Fruit fly (Drosophila melanogaster): ENCODE data around the gene CG32241.

dm6 chr3L:4417543-4417942 lies 48.9 kb downstream of the CG32241 start:
- no peak for TF ChIP-seq OdsH (GFP tag; optimal IDR thresholded peaks at IDR 0.05)
- TF ChIP-seq Hr83 (GFP tag; optimal IDR thresholded peaks at IDR 0.05; ENCODE audit: poor library complexity, severe bottlenecking) = no peak
- no peak for TF ChIP-seq Jra (GFP tag; optimal IDR thresholded peaks at IDR 0.05)
- TF ChIP-seq tai (GFP tag; optimal IDR thresholded peaks at IDR 0.05) = no peak
- TF ChIP-seq Dif (GFP tag; optimal IDR thresholded peaks at IDR 0.05; ENCODE audit: partially characterized antibody) = no peak
- TF ChIP-seq fru (GFP tag; optimal IDR thresholded peaks at IDR 0.05) = no peak
- no peak for TF ChIP-seq rgr (GFP tag; optimal IDR thresholded peaks at IDR 0.05)
- no peak for TF ChIP-seq h (GFP tag; optimal IDR thresholded peaks at IDR 0.05)
- TF ChIP-seq pan (optimal IDR thresholded peaks at IDR 0.05) = no peak
- TF ChIP-seq CG9705 (GFP tag; optimal IDR thresholded peaks at IDR 0.05) = no peak
